Worm (Caenorhabditis elegans): ENCODE measurements around the gene seb-3.

DNA sequence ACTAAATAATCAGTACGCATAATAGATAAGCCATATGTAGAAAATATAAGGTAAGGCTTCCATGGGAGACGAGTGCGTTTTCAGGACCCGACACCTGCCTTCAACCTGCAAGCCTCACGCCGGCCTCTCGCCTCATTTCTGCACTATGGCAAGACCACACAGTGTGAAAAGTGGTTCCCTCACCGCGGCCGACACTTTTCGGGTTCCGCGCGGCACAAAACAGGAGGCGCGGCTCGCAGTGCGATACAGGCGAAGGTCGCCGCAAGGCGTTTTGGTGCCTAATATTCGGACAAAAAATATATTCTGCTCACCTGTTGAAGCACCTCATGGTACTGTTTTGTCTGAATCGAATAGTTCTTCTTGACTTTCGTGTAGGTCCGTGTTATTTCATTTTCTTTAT, 44.0 kb downstream of the seb-3 start:
- no peak for TF ChIP-seq elt-2 (tag; optimal IDR thresholded peaks at IDR 0.05)
- no peak for TF ChIP-seq elt-3 (tag; optimal IDR thresholded peaks at IDR 0.05)
- TF ChIP-seq lin-15B (tag; optimal IDR thresholded peaks at IDR 0.05) = no peak
- TF ChIP-seq dpl-1 (GFP tag; optimal IDR thresholded peaks at IDR 0.05) = no peak
- TF ChIP-seq nhr-90 (tag; optimal IDR thresholded peaks at IDR 0.05; ENCODE audit: poor library complexity) = no peak
